Fruit fly (Drosophila melanogaster) whole organism, embryonic: ENCODE measurements around the gene Ugt301D1.
A peak's percentile ranks its signal among the peaks of the same experiment; 100 is the strongest.

Experiments
- CG10543 ChIP-seq: fragments of 200-800 bp; sonication (Bioruptor generic); optimal IDR thresholded peaks from 3 replicates; lab custom pipeline; 2017; ENCODE audit warnings: missing biosample characterization, mild to moderate bottlenecking, missing genetic modification characterization, moderate library complexity
- CG10979 ChIP-seq: fragments of 200-800 bp; sonication (Bioruptor generic); optimal IDR thresholded peaks from 2 replicates; lab custom pipeline; 2018; ENCODE audit warnings: missing biosample characterization, mild to moderate bottlenecking, missing genetic modification characterization, moderate library complexity
- CG12219 ChIP-seq: fragments of 200-800 bp; sonication (Bioruptor generic); optimal IDR thresholded peaks from 3 replicates; lab custom pipeline; 2018; ENCODE audit warnings: missing biosample characterization, mild to moderate bottlenecking, missing genetic modification characterization
- CG1233 ChIP-seq: fragments of 200-800 bp; sonication (Bioruptor generic); optimal IDR thresholded peaks from 4 replicates; lab custom pipeline; 2018; ENCODE audit warnings: missing biosample characterization, mild to moderate bottlenecking, missing genetic modification characterization
- CG13123 ChIP-seq: fragments of 200-800 bp; sonication (Bioruptor generic); optimal IDR thresholded peaks from 2 replicates; lab custom pipeline; 2016; ENCODE audit warnings: missing biosample characterization, missing genetic modification characterization
- CG14667 ChIP-seq: fragments of 200-800 bp; sonication (Bioruptor generic); IDR thresholded peaks from 2 replicates; pipeline ENCODE4 v1.3.6; 2022; ENCODE audit warnings: missing biosample characterization, missing genetic modification characterization
- CG16813 ChIP-seq: fragments of 200-800 bp; sonication (Bioruptor generic); IDR thresholded peaks from 3 replicates; pipeline ENCODE4 v1.3.6; 2022; ENCODE audit warnings: missing biosample characterization, missing genetic modification characterization; ENCODE audit not compliant: partially characterized antibody
- CG17328 ChIP-seq: fragments of 200-800 bp; sonication (Bioruptor generic); IDR thresholded peaks from 2 replicates; pipeline ENCODE4 v1.3.6; 2022; ENCODE audit warnings: missing biosample characterization, missing genetic modification characterization
- CG17802 ChIP-seq: fragments of 200-800 bp; sonication (Bioruptor generic); optimal IDR thresholded peaks from 2 replicates; lab custom pipeline; 2018; ENCODE audit warnings: missing biosample characterization, mild to moderate bottlenecking, missing genetic modification characterization, moderate library complexity
- CG2678 ChIP-seq: fragments of 200-800 bp; sonication (Bioruptor generic); optimal IDR thresholded peaks from 3 replicates; lab custom pipeline; 2019; ENCODE audit warnings: missing biosample characterization, mild to moderate bottlenecking, missing genetic modification characterization, moderate library complexity
- CG31441 ChIP-seq: fragments of 200-800 bp; sonication (Bioruptor generic); IDR thresholded peaks from 2 replicates; pipeline ENCODE4 v1.3.6; 2022; ENCODE audit warnings: missing biosample characterization, missing genetic modification characterization
- CG33557 ChIP-seq: fragments of 200-800 bp; sonication (Bioruptor generic); optimal IDR thresholded peaks from 2 replicates; lab custom pipeline; 2019; ENCODE audit warnings: missing biosample characterization, mild to moderate bottlenecking, missing genetic modification characterization, moderate library complexity
- CG4282 ChIP-seq: fragments of 200-800 bp; sonication (Bioruptor generic); optimal IDR thresholded peaks from 2 replicates; lab custom pipeline; 2016; ENCODE audit warnings: missing biosample characterization, missing genetic modification characterization
- CG6683 ChIP-seq: fragments of 200-800 bp; sonication (Bioruptor generic); optimal IDR thresholded peaks from 2 replicates; lab custom pipeline; 2017; ENCODE audit warnings: missing biosample characterization, mild to moderate bottlenecking, missing genetic modification characterization, missing genetic modification reagents
- CG6813 ChIP-seq: fragments of 200-800 bp; sonication (Bioruptor generic); optimal IDR thresholded peaks from 2 replicates; lab custom pipeline; 2017; ENCODE audit warnings: missing biosample characterization, missing genetic modification characterization, mild to moderate bottlenecking, moderate library complexity, missing genetic modification reagents
- CG7839 ChIP-seq: fragments of 200-800 bp; sonication (Bioruptor generic); optimal IDR thresholded peaks from 3 replicates; lab custom pipeline; 2018; ENCODE audit warnings: missing biosample characterization, mild to moderate bottlenecking, missing genetic modification characterization, moderate library complexity
- CG9932 ChIP-seq: fragments of 200-800 bp; sonication (Bioruptor generic); IDR thresholded peaks from 2 replicates; pipeline ENCODE4 v1.3.6; 2022; ENCODE audit warnings: missing biosample characterization, missing genetic modification characterization
- Dip3 ChIP-seq: fragments of 200-800 bp; sonication (Bioruptor generic); optimal IDR thresholded peaks from 3 replicates; lab custom pipeline; 2016; ENCODE audit warnings: missing biosample characterization, missing genetic modification characterization
- Doc3 ChIP-seq: fragments of 200-800 bp; sonication (Bioruptor generic); IDR thresholded peaks from 3 replicates; pipeline ENCODE4 v1.3.6; 2022; ENCODE audit warnings: missing biosample characterization, missing genetic modification characterization; ENCODE audit not compliant: partially characterized antibody
- MBD-R2 ChIP-seq: fragments of 200-800 bp; sonication (Bioruptor generic); IDR thresholded peaks from 2 replicates; pipeline ENCODE4 v1.3.6; 2022; ENCODE audit warnings: missing biosample characterization, missing genetic modification characterization
- NFAT ChIP-seq: fragments of 200-800 bp; sonication (Bioruptor generic); IDR thresholded peaks from 2 replicates; pipeline ENCODE4 v1.3.6; 2022; ENCODE audit warnings: missing biosample characterization, missing genetic modification characterization
- Oli ChIP-seq: fragments of 200-800 bp; sonication (Bioruptor generic); optimal IDR thresholded peaks from 2 replicates; lab custom pipeline; 2018; ENCODE audit warnings: missing biosample characterization, mild to moderate bottlenecking, missing genetic modification characterization, moderate library complexity
- PHDP ChIP-seq: fragments of 200-800 bp; sonication (Bioruptor generic); optimal IDR thresholded peaks from 3 replicates; lab custom pipeline; 2018; ENCODE audit warnings: missing biosample characterization, mild to moderate bottlenecking, missing genetic modification characterization, moderate library complexity
- Pdp1 ChIP-seq, 2 experiments: fragments of 200-800 bp; sonication (Bioruptor generic); optimal IDR thresholded peaks; 3 replicates each; lab custom pipeline; 2016; ENCODE audit warnings: missing biosample characterization in 2 of 2, missing genetic modification characterization in 2 of 2, mild to moderate bottlenecking in 1 of 2, moderate library complexity in 1 of 2
- Ravus ChIP-seq: fragments of 200-800 bp; sonication (Bioruptor generic); IDR thresholded peaks from 2 replicates; pipeline ENCODE4 v1.3.6; 2022; ENCODE audit warnings: missing biosample characterization, missing genetic modification characterization
- Side ChIP-seq: fragments of 200-800 bp; sonication (Bioruptor generic); optimal IDR thresholded peaks from 2 replicates; lab custom pipeline; 2016; ENCODE audit warnings: missing biosample characterization, missing genetic modification characterization
- Ssrp ChIP-seq: fragments of 200-800 bp; sonication (Bioruptor generic); optimal IDR thresholded peaks from 2 replicates; lab custom pipeline; 2018; ENCODE audit warnings: missing biosample characterization, mild to moderate bottlenecking, missing genetic modification characterization, moderate library complexity
- TFAM ChIP-seq: fragments of 200-800 bp; sonication (Bioruptor generic); optimal IDR thresholded peaks from 2 replicates; lab custom pipeline; 2017; ENCODE audit warnings: missing biosample characterization, missing genetic modification characterization, inconsistent platforms
- Usf ChIP-seq: fragments of 200-800 bp; sonication (Bioruptor generic); optimal IDR thresholded peaks from 2 replicates; lab custom pipeline; 2017; ENCODE audit warnings: missing genotype, missing biosample characterization, missing genetic modification characterization
- ac ChIP-seq: fragments of 200-800 bp; sonication (Bioruptor generic); optimal IDR thresholded peaks from 3 replicates; lab custom pipeline; 2017; ENCODE audit warnings: missing biosample characterization, mild to moderate bottlenecking, missing genetic modification characterization
- al ChIP-seq: fragments of 200-800 bp; sonication (Bioruptor generic); IDR thresholded peaks from 2 replicates; pipeline ENCODE4 v1.3.6; 2022; ENCODE audit warnings: missing biosample characterization, missing genetic modification characterization
- br ChIP-seq: fragments of >200 bp; optimal IDR thresholded peaks from 2 replicates; lab custom pipeline; 2017
- chinmo ChIP-seq: fragments of 200-800 bp; sonication (Bioruptor generic); IDR thresholded peaks from 4 replicates; pipeline ENCODE4 v1.3.6; 2022; ENCODE audit warnings: missing biosample characterization, missing genetic modification characterization; ENCODE audit not compliant: partially characterized antibody
- crc ChIP-seq: fragments of 200-800 bp; sonication (Bioruptor generic); optimal IDR thresholded peaks from 2 replicates; lab custom pipeline; 2016; ENCODE audit warnings: missing biosample characterization, missing genetic modification characterization
- fu2 ChIP-seq: fragments of 200-800 bp; sonication (Bioruptor generic); optimal IDR thresholded peaks from 2 replicates; lab custom pipeline; 2016; ENCODE audit warnings: missing biosample characterization, missing genetic modification characterization
- knrl ChIP-seq: fragments of 200-800 bp; sonication (Bioruptor generic); IDR thresholded peaks from 3 replicates; pipeline ENCODE4 v1.3.6; 2022; ENCODE audit warnings: missing biosample characterization, missing genetic modification characterization; ENCODE audit not compliant: partially characterized antibody
- lilli ChIP-seq: fragments of 200-800 bp; sonication (Bioruptor generic); optimal IDR thresholded peaks from 3 replicates; lab custom pipeline; 2016; ENCODE audit warnings: missing biosample characterization, missing genetic modification characterization
- otp ChIP-seq: fragments of 200-800 bp; sonication (Bioruptor generic); IDR thresholded peaks from 3 replicates; pipeline ENCODE4, ENCODE4 v1.3.6; 2022; ENCODE audit warnings: missing biosample characterization, missing genetic modification characterization
- phol ChIP-seq: fragments of 200-800 bp; sonication (Bioruptor generic); optimal IDR thresholded peaks from 3 replicates; lab custom pipeline; 2018; ENCODE audit warnings: missing biosample characterization, mild to moderate bottlenecking, missing genetic modification characterization, moderate library complexity
- pnt ChIP-seq: fragments of 200-800 bp; sonication (Bioruptor generic); optimal IDR thresholded peaks from 3 replicates; lab custom pipeline; 2016; ENCODE audit warnings: missing biosample characterization, missing genetic modification characterization
- prd ChIP-seq, 3 experiments: fragments of >200 bp in 2 of 3; fragments of 200-800 bp in 1 of 3; sonication (Bioruptor generic) in 1 of 3; optimal IDR thresholded peaks in 2 of 3; IDR thresholded peaks in 1 of 3; 2 replicates in 2 of 3; 3 replicates in 1 of 3; pipeline versions ENCODE4 v1.3.6 to Lab custom; 2017 to 2022; ENCODE audit warnings: missing biosample characterization in 1 of 3, missing genetic modification characterization in 1 of 3
- sc ChIP-seq, 3 experiments: fragments of >200 bp in 2 of 3; fragments of 200-800 bp in 1 of 3; sonication (Bioruptor generic) in 1 of 3; optimal IDR thresholded peaks; 2 replicates in 2 of 3; 3 replicates in 1 of 3; lab custom pipeline; 2017; ENCODE audit warnings: mild to moderate bottlenecking in 1 of 3, missing biosample characterization in 1 of 3, missing genetic modification characterization in 1 of 3, missing genetic modification reagents in 1 of 3
- sisA ChIP-seq: fragments of 200-800 bp; sonication (Bioruptor generic); IDR thresholded peaks from 2 replicates; pipeline ENCODE4 v1.3.6; 2022; ENCODE audit warnings: missing biosample characterization, missing genetic modification characterization
- stc ChIP-seq: fragments of 200-800 bp; sonication (Bioruptor generic); IDR thresholded peaks from 2 replicates; pipeline ENCODE4 v1.3.6; 2022; ENCODE audit warnings: missing biosample characterization, missing genetic modification characterization
- stwl ChIP-seq: fragments of 200-800 bp; sonication (Bioruptor generic); optimal IDR thresholded peaks from 3 replicates; lab custom pipeline; 2018; ENCODE audit warnings: missing biosample characterization, mild to moderate bottlenecking, missing genetic modification characterization, moderate library complexity
- vnd ChIP-seq: fragments of 200-800 bp; sonication (Bioruptor generic); IDR thresholded peaks from 3 replicates; pipeline ENCODE4 v1.3.6; 2022; ENCODE audit warnings: missing biosample characterization, missing genetic modification characterization; ENCODE audit not compliant: partially characterized antibody
- vvl ChIP-seq: fragments of 200-800 bp; sonication (Bioruptor generic); IDR thresholded peaks from 2 replicates; pipeline ENCODE4 v1.3.6; 2022; ENCODE audit warnings: missing biosample characterization, missing genetic modification characterization
- wek ChIP-seq: fragments of 200-800 bp; sonication (Bioruptor generic); optimal IDR thresholded peaks from 3 replicates; lab custom pipeline; 2018; ENCODE audit warnings: missing biosample characterization, mild to moderate bottlenecking, missing genetic modification characterization, moderate library complexity
- wor ChIP-seq: fragments of 200-800 bp; sonication (Bioruptor generic); IDR thresholded peaks from 2 replicates; pipeline ENCODE4 v1.3.6; 2022; ENCODE audit warnings: missing biosample characterization, missing genetic modification characterization

Ugt301D1 gene

dm6 chr2L:18557965-18558537 is 48.7 kb downstream of the Ugt301D1 start (continued):
- TF ChIP-seq chinmo (0 out of 4 replicates have a peak, but pooled peaks have one; percentile 36), Ravus (GFP tag; lab: Robert Waterston, UW) (peak; percentile 68), Usf (GFP tag; lab: Kevin White, UChicago) (peak; percentile 16), TFAM (GFP tag; lab: Kevin White, UChicago) (no peak), CG1233 (GFP tag; lab: Kevin White, UChicago) (peak; percentile 49), CG16813 (GFP tag; lab: Robert Waterston, UW) (no peak), phol (tag; lab: Kevin White, UChicago) (peak; percentile 72), CG10979 (tag; lab: Kevin White, UChicago) (peak; percentile 72), NFAT (GFP tag; lab: Robert Waterston, UW) (no peak), CG2678 (peak; percentile 87), crc (GFP tag; lab: Kevin White, UChicago) (peak; percentile 7), CG17802 (tag; lab: Kevin White, UChicago) (no peak), CG10543 (GFP tag; lab: Kevin White, UChicago) (peak; percentile 38), PHDP (peak; percentile 84), lilli (GFP tag; lab: Kevin White, UChicago) (peak; percentile 62), fu2 (GFP tag; lab: Kevin White, UChicago) (no peak), br (lab: Kevin White, UChicago) (no peak), Doc3 (GFP tag; lab: Robert Waterston, UW) (no peak), Pdp1 (GFP tag; optimal IDR thresholded peaks at IDR 0.05; lab: Kevin White, UChicago) (peak; percentile 47 to 80), MBD-R2 (GFP tag; lab: Robert Waterston, UW) (peak; percentile 70; the same call in 1 of the 2 replicates), stwl (tag; lab: Kevin White, UChicago) (no peak), CG33557 (GFP tag; lab: Kevin White, UChicago) (no peak), CG17328 (GFP tag; lab: Robert Waterston, UW) (peak; percentile 82), al (GFP tag; lab: Robert Waterston, UW) (peak; percentile 75), CG7839 (tag; lab: Kevin White, UChicago) (peak; percentile 84), Ssrp (tag; lab: Kevin White, UChicago) (peak; percentile 57), CG6683 (GFP tag; lab: Kevin White, UChicago) (peak; percentile 63), pnt (GFP tag; lab: Kevin White, UChicago) (peak; percentile 39), knrl (GFP tag; lab: Robert Waterston, UW) (no peak), CG31441 (GFP tag; lab: Robert Waterston, UW) (peak; percentile 83), stc (GFP tag; lab: Robert Waterston, UW) (peak; percentile 74), Oli (tag; lab: Kevin White, UChicago) (peak; percentile 78), CG6813 (peak; percentile 57), vvl (GFP tag; lab: Robert Waterston, UW) (peak; percentile 84), otp (GFP tag; lab: Robert Waterston, UW) (peak; percentile 80), sisA (peak; percentile 77), ac (GFP tag; lab: Kevin White, UChicago) (no peak), Dip3 (GFP tag; lab: Kevin White, UChicago) (peak; percentile 32), prd (optimal IDR thresholded peaks at IDR 0.05; lab: Kevin White, UChicago) (no peak), prd (GFP tag; IDR thresholded peaks at IDR 0.05; lab: Robert Waterston, UW) (peak; percentile 75), wor (GFP tag; lab: Robert Waterston, UW) (peak; percentile 66), wek (GFP tag; lab: Kevin White, UChicago) (no peak), Side (no peak), CG12219 (GFP tag; lab: Kevin White, UChicago) (peak; percentile 34), CG4282 (GFP tag; lab: Kevin White, UChicago) (no peak), vnd (GFP tag; lab: Robert Waterston, UW) (no peak), CG14667 (GFP tag; lab: Robert Waterston, UW) (no peak), CG9932 (GFP tag; lab: Robert Waterston, UW) (peak; percentile 86), sc (optimal IDR thresholded peaks at IDR 0.05; lab: Kevin White, UChicago) (no peak), sc (GFP tag; optimal IDR thresholded peaks at IDR 0.05; lab: Kevin White, UChicago) (peak; percentile 3), CG13123 (GFP tag; lab: Kevin White, UChicago) (peak; percentile 30)
